Fruit fly (Drosophila melanogaster) whole organism, embryonic: Measurements from ENCODE around the gene CG15296.

Experiments
- Awh ChIP-seq: fragments of 200-800 bp; sonication (Bioruptor generic); IDR thresholded peaks from 2 replicates; pipeline ENCODE4, ENCODE4 v1.3.6; 2022; ENCODE audit warnings: missing biosample characterization, missing genetic modification characterization
- C15 ChIP-seq: fragments of 200-800 bp; sonication (Bioruptor generic); IDR thresholded peaks from 3 replicates; pipeline ENCODE4 v1.3.6; 2022; ENCODE audit warnings: missing biosample characterization, missing genetic modification characterization
- CG10366 ChIP-seq: fragments of 200-800 bp; sonication (Bioruptor generic); IDR thresholded peaks from 2 replicates; pipeline ENCODE4 v1.3.6; 2022; ENCODE audit warnings: missing biosample characterization, missing genetic modification characterization
- CG11560 ChIP-seq: fragments of 200-800 bp; sonication (Bioruptor generic); IDR thresholded peaks from 3 replicates; pipeline ENCODE4 v1.3.6; 2022; ENCODE audit warnings: missing biosample characterization, missing genetic modification characterization
- CG12219 ChIP-seq: fragments of 200-800 bp; sonication (Bioruptor generic); optimal IDR thresholded peaks from 3 replicates; lab custom pipeline; 2018; ENCODE audit warnings: missing biosample characterization, mild to moderate bottlenecking, missing genetic modification characterization
- CG12659 ChIP-seq: fragments of 200-800 bp; sonication (Bioruptor generic); optimal IDR thresholded peaks from 3 replicates; lab custom pipeline; 2017; ENCODE audit warnings: mild to moderate bottlenecking, missing biosample characterization, missing genetic modification reagents, missing genetic modification characterization
- CG13123 ChIP-seq: fragments of 200-800 bp; sonication (Bioruptor generic); optimal IDR thresholded peaks from 2 replicates; lab custom pipeline; 2016; ENCODE audit warnings: missing biosample characterization, missing genetic modification characterization
- CG13287 ChIP-seq: fragments of 200-800 bp; sonication (Bioruptor generic); IDR thresholded peaks from 2 replicates; pipeline ENCODE4 v1.3.6; 2022; ENCODE audit warnings: missing biosample characterization, missing genetic modification characterization; ENCODE audit not compliant: partially characterized antibody
- CG14860 ChIP-seq: fragments of 200-800 bp; sonication (Bioruptor generic); IDR thresholded peaks from 3 replicates; pipeline ENCODE4 v1.3.6; 2022; ENCODE audit warnings: missing biosample characterization, missing genetic modification characterization; ENCODE audit not compliant: partially characterized antibody
- CG15479 ChIP-seq: fragments of 200-800 bp; sonication (Bioruptor generic); optimal IDR thresholded peaks from 3 replicates; lab custom pipeline; 2019; ENCODE audit warnings: missing biosample characterization, mild to moderate bottlenecking, missing genetic modification characterization, moderate library complexity
- CG15696 ChIP-seq: fragments of 200-800 bp; sonication (Bioruptor generic); optimal IDR thresholded peaks from 2 replicates; lab custom pipeline; 2019; ENCODE audit warnings: missing biosample characterization, mild to moderate bottlenecking, missing genetic modification characterization, moderate library complexity
- CG16863 ChIP-seq: fragments of 200-800 bp; sonication (Bioruptor generic); optimal IDR thresholded peaks from 3 replicates; lab custom pipeline; 2016; ENCODE audit warnings: missing biosample characterization, missing genetic modification characterization
- CG3065 ChIP-seq: fragments of 200-800 bp; sonication (Bioruptor generic); optimal IDR thresholded peaks from 2 replicates; lab custom pipeline; 2016; ENCODE audit warnings: missing biosample characterization, missing genetic modification characterization
- CG32772 ChIP-seq: fragments of 200-800 bp; sonication (Bioruptor generic); IDR thresholded peaks from 2 replicates; pipeline ENCODE4 v1.3.6; 2022; ENCODE audit warnings: missing biosample characterization, missing genetic modification characterization
- CG6175 ChIP-seq: fragments of 200-800 bp; sonication (Bioruptor generic); IDR thresholded peaks from 3 replicates; pipeline ENCODE4 v1.3.6; 2022; ENCODE audit warnings: missing biosample characterization, missing genetic modification characterization
- CG7372 ChIP-seq: fragments of 200-800 bp; sonication (Bioruptor generic); IDR thresholded peaks from 2 replicates; pipeline ENCODE4 v1.3.6; 2022; ENCODE audit warnings: missing biosample characterization, missing genetic modification characterization
- CG8478 ChIP-seq: fragments of >200 bp; optimal IDR thresholded peaks from 2 replicates; lab custom pipeline; 2018
- CG9215 ChIP-seq: fragments of 200-800 bp; sonication (Bioruptor generic); IDR thresholded peaks from 2 replicates; pipeline ENCODE4 v1.3.6; 2022; ENCODE audit warnings: missing biosample characterization, missing genetic modification characterization
- E2f1 ChIP-seq: fragments of 200-800 bp; sonication (Bioruptor generic); IDR thresholded peaks from 2 replicates; pipeline ENCODE4 v1.3.6; 2022; ENCODE audit warnings: missing biosample characterization, missing genetic modification characterization
- E2f2 ChIP-seq: fragments of 200-800 bp; sonication (Bioruptor generic); IDR thresholded peaks from 2 replicates; pipeline ENCODE4 v1.3.6; 2022; ENCODE audit warnings: missing biosample characterization, missing genetic modification characterization
- Elba2 ChIP-seq: fragments of 200-800 bp; sonication (Bioruptor generic); optimal IDR thresholded peaks from 3 replicates; lab custom pipeline; 2016; ENCODE audit warnings: missing biosample characterization, missing genetic modification characterization
- Fer3 ChIP-seq: fragments of 200-800 bp; sonication (Bioruptor generic); optimal IDR thresholded peaks from 2 replicates; lab custom pipeline; 2018; ENCODE audit warnings: missing biosample characterization, mild to moderate bottlenecking, missing genetic modification characterization, moderate library complexity
- Gsc ChIP-seq: fragments of 200-800 bp; sonication (Bioruptor generic); IDR thresholded peaks from 2 replicates; pipeline ENCODE4 v1.3.6; 2022; ENCODE audit warnings: missing biosample characterization, missing genetic modification characterization
- Lim3 ChIP-seq: fragments of 200-800 bp; sonication (Bioruptor generic); IDR thresholded peaks from 2 replicates; pipeline ENCODE4 v1.3.6; 2022; ENCODE audit warnings: missing biosample characterization, missing genetic modification characterization
- Mad ChIP-seq: fragments of 200-800 bp; sonication (Bioruptor generic); optimal IDR thresholded peaks from 2 replicates; lab custom pipeline; 2016; ENCODE audit warnings: missing biosample characterization, missing genetic modification characterization
- Med ChIP-seq: fragments of 200-800 bp; sonication (Bioruptor generic); peaks from one replicate; lab custom pipeline; 2016; ENCODE audit warnings: missing biosample characterization, missing genetic modification characterization, mild to moderate bottlenecking, inconsistent platforms, moderate library complexity
- Side ChIP-seq: fragments of 200-800 bp; sonication (Bioruptor generic); optimal IDR thresholded peaks from 2 replicates; lab custom pipeline; 2016; ENCODE audit warnings: missing biosample characterization, missing genetic modification characterization
- Six4 ChIP-seq: fragments of 200-800 bp; sonication (Bioruptor generic); optimal IDR thresholded peaks from 2 replicates; lab custom pipeline; 2016; ENCODE audit warnings: missing biosample characterization, missing genetic modification characterization
- Spps ChIP-seq: fragments of 200-800 bp; sonication (Bioruptor generic); optimal IDR thresholded peaks from 2 replicates; lab custom pipeline; 2018; ENCODE audit warnings: missing biosample characterization, mild to moderate bottlenecking, missing genetic modification characterization
- TFAM ChIP-seq: fragments of 200-800 bp; sonication (Bioruptor generic); optimal IDR thresholded peaks from 2 replicates; lab custom pipeline; 2017; ENCODE audit warnings: missing biosample characterization, missing genetic modification characterization, inconsistent platforms
- Vsx1 ChIP-seq: fragments of 200-800 bp; sonication (Bioruptor generic); optimal IDR thresholded peaks from 2 replicates; lab custom pipeline; 2017; ENCODE audit warnings: missing biosample characterization, mild to moderate bottlenecking, missing genetic modification characterization, missing genetic modification reagents
- YL-1 ChIP-seq: fragments of 200-800 bp; sonication (Bioruptor generic); optimal IDR thresholded peaks from 3 replicates; lab custom pipeline; 2017; ENCODE audit warnings: missing biosample characterization, mild to moderate bottlenecking, missing genetic modification characterization
- al ChIP-seq: fragments of 200-800 bp; sonication (Bioruptor generic); IDR thresholded peaks from 2 replicates; pipeline ENCODE4 v1.3.6; 2022; ENCODE audit warnings: missing biosample characterization, missing genetic modification characterization
- aop ChIP-seq: fragments of 200-800 bp; sonication (Bioruptor generic); IDR thresholded peaks from 2 replicates; pipeline ENCODE4 v1.3.6; 2022; ENCODE audit warnings: missing biosample characterization, missing genetic modification characterization
- ap ChIP-seq: fragments of 200-800 bp; sonication (Bioruptor generic); IDR thresholded peaks from 2 replicates; pipeline ENCODE4 v1.3.6; 2022; ENCODE audit warnings: missing biosample characterization, missing genetic modification characterization
- chn ChIP-seq: fragments of 200-800 bp; sonication (Bioruptor generic); optimal IDR thresholded peaks from 2 replicates; lab custom pipeline; 2016; ENCODE audit warnings: missing biosample characterization, missing genetic modification characterization
- fd96Cb ChIP-seq: fragments of 200-800 bp; sonication (Bioruptor generic); optimal IDR thresholded peaks from 2 replicates; lab custom pipeline; 2018; ENCODE audit warnings: missing biosample characterization, mild to moderate bottlenecking, missing genetic modification characterization, moderate library complexity
- gcm2 ChIP-seq: fragments of 200-800 bp; sonication (Bioruptor generic); optimal IDR thresholded peaks from 2 replicates; lab custom pipeline; 2016; ENCODE audit warnings: missing biosample characterization, missing genetic modification characterization
- gfzf ChIP-seq: fragments of 200-800 bp; sonication (Bioruptor generic); optimal IDR thresholded peaks from 2 replicates; lab custom pipeline; 2016; ENCODE audit warnings: missing biosample characterization, mild to moderate bottlenecking, missing genetic modification characterization, moderate library complexity
- hbn ChIP-seq: fragments of 200-800 bp; sonication (Bioruptor generic); IDR thresholded peaks from 2 replicates; pipeline ENCODE4 v1.3.6; 2022; ENCODE audit warnings: missing biosample characterization, missing genetic modification characterization; ENCODE audit not compliant: partially characterized antibody
- her ChIP-seq: fragments of 200-800 bp; sonication (Bioruptor generic); optimal IDR thresholded peaks from 2 replicates; lab custom pipeline; 2016; ENCODE audit warnings: missing biosample characterization, missing genetic modification characterization
- lola ChIP-seq, 3 experiments: fragments of >200 bp in 2 of 3; fragments of 200-800 bp in 1 of 3; sonication (Bioruptor generic) in 1 of 3; optimal IDR thresholded peaks; 2 replicates each; lab custom pipeline; 2017 to 2019; ENCODE audit warnings: missing biosample characterization in 3 of 3, missing genetic modification characterization in 3 of 3, mild to moderate bottlenecking in 1 of 3, moderate library complexity in 1 of 3
- org-1 ChIP-seq: fragments of 200-800 bp; sonication (Bioruptor generic); optimal IDR thresholded peaks from 2 replicates; lab custom pipeline; 2017; ENCODE audit warnings: missing biosample characterization, missing genetic modification characterization
- ranshi ChIP-seq: fragments of 200-800 bp; sonication (Bioruptor generic); IDR thresholded peaks from 2 replicates; pipeline ENCODE4 v1.3.6; 2022; ENCODE audit warnings: missing biosample characterization, missing genetic modification characterization
- ro ChIP-seq: fragments of 200-800 bp; sonication (Bioruptor generic); IDR thresholded peaks from 2 replicates; pipeline ENCODE4 v1.3.6; 2022; ENCODE audit warnings: missing biosample characterization, missing genetic modification characterization
- sd ChIP-seq: fragments of 200-800 bp; sonication (Bioruptor generic); optimal IDR thresholded peaks from 3 replicates; lab custom pipeline; 2018; ENCODE audit warnings: missing biosample characterization, mild to moderate bottlenecking, missing genetic modification characterization, moderate library complexity
- slou ChIP-seq: fragments of 200-800 bp; sonication (Bioruptor generic); optimal IDR thresholded peaks from 3 replicates; lab custom pipeline; 2016; ENCODE audit warnings: missing biosample characterization, missing genetic modification characterization
- vnd ChIP-seq: fragments of 200-800 bp; sonication (Bioruptor generic); IDR thresholded peaks from 3 replicates; pipeline ENCODE4 v1.3.6; 2022; ENCODE audit warnings: missing biosample characterization, missing genetic modification characterization; ENCODE audit not compliant: partially characterized antibody
- vvl ChIP-seq: fragments of 200-800 bp; sonication (Bioruptor generic); IDR thresholded peaks from 2 replicates; pipeline ENCODE4 v1.3.6; 2022; ENCODE audit warnings: missing biosample characterization, missing genetic modification characterization
- zen2 ChIP-seq: fragments of 200-800 bp; sonication (Bioruptor generic); IDR thresholded peaks from 3 replicates; pipeline ENCODE4 v1.3.6; 2022; ENCODE audit warnings: missing biosample characterization, missing genetic modification characterization; ENCODE audit not compliant: partially characterized antibody

The CG15296 gene

dm6 chrX:10547070-10547856, 19.1 kb downstream of the CG15296 start (continued):
- peak; percentile 81 for TF ChIP-seq Gsc (GFP tag; lab: Robert Waterston, UW)
- no peak for TF ChIP-seq hbn (GFP tag; lab: Robert Waterston, UW)
- TF ChIP-seq CG3065 (GFP tag; lab: Kevin White, UChicago) = peak; percentile 26
- no peak for TF ChIP-seq CG13287
- TF ChIP-seq CG11560 (tag; lab: Robert Waterston, UW) = peak; percentile 67
- 0 out of 3 replicates have a peak, but pooled peaks have one; percentile 43 for TF ChIP-seq C15 (GFP tag; lab: Robert Waterston, UW)
- TF ChIP-seq CG6175 (GFP tag; lab: Robert Waterston, UW) = peak; percentile 56
- TF ChIP-seq Six4 = peak; percentile 79
- TF ChIP-seq her (GFP tag; lab: Kevin White, UChicago) = peak; percentile 70
- TF ChIP-seq CG14860 (GFP tag; lab: Robert Waterston, UW) = no peak
- peak; percentile 86 for TF ChIP-seq Lim3 (GFP tag; lab: Robert Waterston, UW)
- peak; percentile 78 for TF ChIP-seq Mad (GFP tag; lab: Kevin White, UChicago)
- TF ChIP-seq aop (GFP tag; lab: Robert Waterston, UW) = peak; percentile 85
- peak; percentile 81 for TF ChIP-seq ranshi (GFP tag; lab: Robert Waterston, UW)
- peak; percentile 2 for TF ChIP-seq gfzf (GFP tag; lab: Kevin White, UChicago)
- no peak for TF ChIP-seq sd
- TF ChIP-seq E2f2 (GFP tag; lab: Robert Waterston, UW) = peak; percentile 67
- no peak; the same call in 1 of the 2 replicates for TF ChIP-seq CG9215 (GFP tag; lab: Robert Waterston, UW)
- peak; percentile 94 for TF ChIP-seq vvl (GFP tag; lab: Robert Waterston, UW)
- no peak for TF ChIP-seq Elba2 (GFP tag; lab: Kevin White, UChicago)
- peak; percentile 91 for TF ChIP-seq Awh (GFP tag; lab: Robert Waterston, UW)
- peak; percentile 91 for TF ChIP-seq fd96Cb (tag; lab: Kevin White, UChicago)
- no peak for TF ChIP-seq vnd (GFP tag; lab: Robert Waterston, UW)
- TF ChIP-seq Med (GFP tag; lab: Kevin White, UChicago) = peak; percentile 97
- TF ChIP-seq CG12659 = peak; percentile 89
- peak; percentile 82 for TF ChIP-seq Fer3
- peak; percentile 90 for TF ChIP-seq org-1 (GFP tag; lab: Kevin White, UChicago)
- TF ChIP-seq al (GFP tag; lab: Robert Waterston, UW) = peak; percentile 63; the same call in 1 of the 2 replicates
- TF ChIP-seq Spps (tag; lab: Kevin White, UChicago) = peak; percentile 82
- peak; percentile 89 for TF ChIP-seq ap
- peak; percentile 52 for TF ChIP-seq CG15696 (tag; lab: Kevin White, UChicago)
- TF ChIP-seq CG12219 (GFP tag; lab: Kevin White, UChicago) = peak; percentile 90
- TF ChIP-seq gcm2 = no peak
- peak; percentile 91 for TF ChIP-seq CG10366 (GFP tag; lab: Robert Waterston, UW)
- TF ChIP-seq CG7372 = peak; percentile 76
- peak; percentile 63 for TF ChIP-seq Vsx1 (GFP tag; lab: Kevin White, UChicago)
- peak; percentile 84 for TF ChIP-seq Side
- TF ChIP-seq E2f1 = peak; percentile 89
- TF ChIP-seq YL-1 (GFP tag; lab: Kevin White, UChicago) = peak; percentile 34
- no peak for TF ChIP-seq CG15479 (GFP tag; lab: Kevin White, UChicago)
- peak; percentile 81 for TF ChIP-seq ro (GFP tag; lab: Robert Waterston, UW)
- no peak for TF ChIP-seq zen2 (GFP tag; lab: Robert Waterston, UW)
- TF ChIP-seq chn (GFP tag; lab: Kevin White, UChicago) = peak; percentile 89
- TF ChIP-seq lola (GFP tag; optimal IDR thresholded peaks at IDR 0.05; lab: Kevin White, UChicago) = peak in 1 of 3 experiments; percentile 89
- TF ChIP-seq CG8478 (lab: Kevin White, UChicago) = no peak
- TF ChIP-seq CG32772 (GFP tag; lab: Robert Waterston, UW) = peak; percentile 88
- TF ChIP-seq TFAM = peak; percentile 33
- TF ChIP-seq CG16863 (GFP tag; lab: Kevin White, UChicago) = peak; percentile 91
- TF ChIP-seq slou (GFP tag; lab: Kevin White, UChicago) = peak; percentile 46
- TF ChIP-seq CG13123 (GFP tag; lab: Kevin White, UChicago) = peak; percentile 56
